Worm (Caenorhabditis elegans) whole organism, young adult: ENCODE results near the gene atf-6.

Experiments used
- Y53F4B.3 ChIP-seq: fragments of 200-800 bp; sonication (Bioruptor generic); IDR thresholded peaks from 2 replicates; pipeline ENCODE4 v1.3.6; 2022; ENCODE audit warnings: missing genetic modification reagents, missing genetic modification characterization, missing compliant biosample characterization
- snpc-4 ChIP-seq, 5 experiments: fragments of 150-350 bp in 1 of 5; sonication (generic microtip) in 4 of 5; optimal IDR thresholded peaks; 2 replicates each; lab custom pipeline; 2014 to 2018; ENCODE audit warnings: missing genetic modification characterization in 5 of 5, missing biosample characterization in 3 of 5, antibody characterized with exemption in 2 of 5, mild to moderate bottlenecking in 2 of 5, missing compliant biosample characterization in 2 of 5, missing genotype in 2 of 5, moderate library complexity in 2 of 5, missing genetic modification reagents in 1 of 5

DNA sequence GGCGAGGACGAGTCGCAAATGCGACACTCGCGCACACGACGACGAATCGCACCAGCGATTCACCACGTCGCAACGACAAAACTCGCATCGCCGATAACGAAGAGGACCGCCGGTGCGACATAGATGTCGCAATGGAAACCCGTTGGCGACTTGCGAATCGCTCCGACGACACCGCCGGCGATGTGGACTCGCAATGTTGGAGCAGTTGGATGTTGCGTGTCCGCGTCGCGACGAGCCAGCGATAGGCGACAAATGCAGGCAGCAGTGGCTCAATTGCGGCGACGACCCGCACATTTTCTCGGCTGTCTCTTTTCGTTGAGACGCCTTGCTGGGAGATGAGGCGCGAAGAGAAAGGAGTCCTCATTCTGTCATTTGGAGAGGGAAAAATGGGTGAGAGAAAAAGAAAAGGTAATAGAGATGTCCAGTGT lies 28.6 kb upstream of the atf-6 start:
- TF ChIP-seq snpc-4 (GFP tag; optimal IDR thresholded peaks at IDR 0.05; lab: Kevin White, UChicago) (peak; percentile 9), snpc-4 (tag; optimal IDR thresholded peaks at IDR 0.05; lab: Kevin White, UChicago) (peak in 1 of 4 experiments; percentile 29), Y53F4B.3 (GFP tag; lab: Robert Waterston, UW) (no peak)
